Fruit fly (Drosophila melanogaster) whole organism, embryonic: ENCODE results near the gene Smox.

Source experiments
- CG10267 ChIP-seq: fragments of 200-800 bp; sonication (Bioruptor generic); optimal IDR thresholded peaks from 2 replicates; lab custom pipeline; 2018; ENCODE audit warnings: missing biosample characterization, mild to moderate bottlenecking, missing genetic modification characterization, moderate library complexity
- CG10431 ChIP-seq: fragments of 200-800 bp; sonication (Bioruptor generic); optimal IDR thresholded peaks from 3 replicates; lab custom pipeline; 2018; ENCODE audit warnings: missing biosample characterization, mild to moderate bottlenecking, missing genetic modification characterization
- CG15601 ChIP-seq: fragments of 200-800 bp; sonication (Bioruptor generic); optimal IDR thresholded peaks from 3 replicates; lab custom pipeline; 2019; ENCODE audit warnings: missing biosample characterization, mild to moderate bottlenecking, missing genetic modification characterization, moderate library complexity
- CG34376 ChIP-seq: fragments of 200-800 bp; sonication (Bioruptor generic); optimal IDR thresholded peaks from 2 replicates; lab custom pipeline; 2018; ENCODE audit warnings: missing biosample characterization, mild to moderate bottlenecking, missing genetic modification characterization
- CG5180 ChIP-seq: fragments of 200-800 bp; sonication (Bioruptor generic); optimal IDR thresholded peaks from 3 replicates; lab custom pipeline; 2017; ENCODE audit warnings: missing biosample characterization, missing genetic modification characterization, mild to moderate bottlenecking, moderate library complexity, missing genetic modification reagents
- CG6813 ChIP-seq: fragments of 200-800 bp; sonication (Bioruptor generic); optimal IDR thresholded peaks from 2 replicates; lab custom pipeline; 2017; ENCODE audit warnings: missing biosample characterization, missing genetic modification characterization, mild to moderate bottlenecking, moderate library complexity, missing genetic modification reagents
- CG7745 ChIP-seq: fragments of 200-800 bp; sonication (Bioruptor generic); optimal IDR thresholded peaks from 2 replicates; lab custom pipeline; 2018; ENCODE audit warnings: missing biosample characterization, mild to moderate bottlenecking, missing genetic modification characterization, moderate library complexity
- Deaf1 ChIP-seq: fragments of 200-800 bp; optimal IDR thresholded peaks from 3 replicates; lab custom pipeline; 2019; ENCODE audit warnings: missing biosample characterization, mild to moderate bottlenecking, missing genetic modification characterization, moderate library complexity
- ERR ChIP-seq: fragments of 200-800 bp; sonication (Bioruptor generic); optimal IDR thresholded peaks from 2 replicates; lab custom pipeline; 2016; ENCODE audit warnings: missing biosample characterization, missing genetic modification characterization
- Fer3 ChIP-seq: fragments of 200-800 bp; sonication (Bioruptor generic); optimal IDR thresholded peaks from 2 replicates; lab custom pipeline; 2018; ENCODE audit warnings: missing biosample characterization, mild to moderate bottlenecking, missing genetic modification characterization, moderate library complexity
- HmgD ChIP-seq: fragments of 200-800 bp; sonication (Bioruptor generic); optimal IDR thresholded peaks from 3 replicates; lab custom pipeline; 2016; ENCODE audit warnings: missing biosample characterization, missing genetic modification characterization
- Hr78 ChIP-seq, 2 experiments: fragments of 200-800 bp in 1 of 2; fragments of >200 bp in 1 of 2; sonication (Bioruptor generic) in 1 of 2; optimal IDR thresholded peaks; 2 replicates each; lab custom pipeline; 2017 to 2019; ENCODE audit warnings: missing biosample characterization in 2 of 2, missing genetic modification characterization in 2 of 2, mild to moderate bottlenecking in 1 of 2, moderate library complexity in 1 of 2
- Med ChIP-seq: fragments of 200-800 bp; sonication (Bioruptor generic); peaks from one replicate; lab custom pipeline; 2016; ENCODE audit warnings: missing biosample characterization, missing genetic modification characterization, mild to moderate bottlenecking, inconsistent platforms, moderate library complexity
- Pdp1 ChIP-seq, 2 experiments: fragments of 200-800 bp; sonication (Bioruptor generic); optimal IDR thresholded peaks; 3 replicates each; lab custom pipeline; 2016; ENCODE audit warnings: missing biosample characterization in 2 of 2, missing genetic modification characterization in 2 of 2, mild to moderate bottlenecking in 1 of 2, moderate library complexity in 1 of 2
- Sry-β ChIP-seq: fragments of 200-800 bp; sonication (Bioruptor generic); optimal IDR thresholded peaks from 2 replicates; lab custom pipeline; 2018; ENCODE audit warnings: missing biosample characterization, mild to moderate bottlenecking, missing genetic modification characterization, moderate library complexity
- Stat92E ChIP-seq, 3 experiments: fragments of >200 bp in 2 of 3; fragments of 200-800 bp in 1 of 3; sonication (Bioruptor generic) in 1 of 3; optimal IDR thresholded peaks; 2 replicates each; lab custom pipeline; 2017 to 2019; ENCODE audit warnings: missing biosample characterization in 3 of 3, missing genetic modification characterization in 3 of 3, mild to moderate bottlenecking in 1 of 3, moderate library complexity in 1 of 3
- Vsx1 ChIP-seq: fragments of 200-800 bp; sonication (Bioruptor generic); optimal IDR thresholded peaks from 2 replicates; lab custom pipeline; 2017; ENCODE audit warnings: missing biosample characterization, mild to moderate bottlenecking, missing genetic modification characterization, missing genetic modification reagents
- Xrp1 ChIP-seq: fragments of 200-800 bp; sonication (Bioruptor generic); IDR thresholded peaks from 2 replicates; pipeline ENCODE4 v1.3.6; 2022; ENCODE audit warnings: missing biosample characterization, missing genetic modification characterization
- bsh ChIP-seq, 2 experiments: fragments of 200-800 bp; sonication (Bioruptor generic); optimal IDR thresholded peaks; 2 replicates each; lab custom pipeline; 2017 to 2018; ENCODE audit warnings: mild to moderate bottlenecking in 2 of 2, missing biosample characterization in 2 of 2, missing genetic modification characterization in 2 of 2, moderate library complexity in 1 of 2
- cg ChIP-seq: fragments of 200-800 bp; sonication (Bioruptor generic); optimal IDR thresholded peaks from 3 replicates; lab custom pipeline; 2019; ENCODE audit warnings: missing biosample characterization, mild to moderate bottlenecking, missing genetic modification characterization, moderate library complexity
- chinmo ChIP-seq: fragments of 200-800 bp; sonication (Bioruptor generic); IDR thresholded peaks from 4 replicates; pipeline ENCODE4 v1.3.6; 2022; ENCODE audit warnings: missing biosample characterization, missing genetic modification characterization; ENCODE audit not compliant: partially characterized antibody
- cwo ChIP-seq: fragments of 200-800 bp; sonication (Bioruptor generic); optimal IDR thresholded peaks from 3 replicates; lab custom pipeline; 2017; ENCODE audit warnings: missing biosample characterization, missing genetic modification characterization, mild to moderate bottlenecking, moderate library complexity, missing genetic modification reagents
- exex ChIP-seq: fragments of 200-800 bp; sonication (Bioruptor generic); optimal IDR thresholded peaks from 4 replicates; lab custom pipeline; 2018; ENCODE audit warnings: missing biosample characterization, mild to moderate bottlenecking, missing genetic modification characterization, moderate library complexity
- fd64A ChIP-seq: fragments of 200-800 bp; sonication (Bioruptor generic); optimal IDR thresholded peaks from 3 replicates; lab custom pipeline; 2018; ENCODE audit warnings: missing biosample characterization, mild to moderate bottlenecking, missing genetic modification characterization
- grn ChIP-seq: fragments of 200-800 bp; sonication (Bioruptor generic); optimal IDR thresholded peaks from 3 replicates; lab custom pipeline; 2017; ENCODE audit warnings: missing biosample characterization, missing genetic modification characterization
- kah ChIP-seq: fragments of 200-800 bp; sonication (Bioruptor generic); optimal IDR thresholded peaks from 2 replicates; lab custom pipeline; 2018; ENCODE audit warnings: missing biosample characterization, mild to moderate bottlenecking, missing genetic modification characterization
- lab ChIP-seq: fragments of 200-800 bp; sonication (Bioruptor generic); optimal IDR thresholded peaks from 3 replicates; lab custom pipeline; 2017; ENCODE audit warnings: missing biosample characterization, missing genetic modification characterization, mild to moderate bottlenecking, moderate library complexity, missing genetic modification reagents
- lbe ChIP-seq: fragments of 200-800 bp; sonication (Bioruptor generic); optimal IDR thresholded peaks from 2 replicates; lab custom pipeline; 2016; ENCODE audit warnings: missing biosample characterization, mild to moderate bottlenecking, missing genetic modification characterization
- lola ChIP-seq, 3 experiments: fragments of >200 bp in 2 of 3; fragments of 200-800 bp in 1 of 3; sonication (Bioruptor generic) in 1 of 3; optimal IDR thresholded peaks; 2 replicates each; lab custom pipeline; 2017 to 2019; ENCODE audit warnings: missing biosample characterization in 3 of 3, missing genetic modification characterization in 3 of 3, mild to moderate bottlenecking in 1 of 3, moderate library complexity in 1 of 3
- mirr ChIP-seq: fragments of 200-800 bp; sonication (Bioruptor generic); optimal IDR thresholded peaks from 3 replicates; lab custom pipeline; 2018; ENCODE audit warnings: missing biosample characterization, mild to moderate bottlenecking, missing genetic modification characterization
- pum ChIP-seq: fragments of 200-800 bp; sonication (Bioruptor generic); optimal IDR thresholded peaks from 2 replicates; lab custom pipeline; 2016; ENCODE audit warnings: missing biosample characterization, missing genetic modification characterization
- salm ChIP-seq: fragments of 200-800 bp; sonication (Bioruptor generic); optimal IDR thresholded peaks from 2 replicates; lab custom pipeline; 2018; ENCODE audit warnings: missing biosample characterization, mild to moderate bottlenecking, missing genetic modification characterization
- sd ChIP-seq: fragments of 200-800 bp; sonication (Bioruptor generic); optimal IDR thresholded peaks from 3 replicates; lab custom pipeline; 2018; ENCODE audit warnings: missing biosample characterization, mild to moderate bottlenecking, missing genetic modification characterization, moderate library complexity
- sens ChIP-seq: fragments of 200-800 bp; sonication (Bioruptor generic); peaks from one replicate; lab custom pipeline; 2016; ENCODE audit warnings: missing biosample characterization, missing genetic modification characterization
- sqz ChIP-seq: fragments of 200-800 bp; sonication (Bioruptor generic); optimal IDR thresholded peaks from 3 replicates; lab custom pipeline; 2018; ENCODE audit warnings: missing biosample characterization, mild to moderate bottlenecking, missing genetic modification characterization
- sug ChIP-seq: fragments of 200-800 bp; optimal IDR thresholded peaks from 2 replicates; lab custom pipeline; 2019; ENCODE audit warnings: missing biosample characterization, mild to moderate bottlenecking, missing genetic modification characterization, moderate library complexity
- vnd ChIP-seq: fragments of 200-800 bp; sonication (Bioruptor generic); IDR thresholded peaks from 3 replicates; pipeline ENCODE4 v1.3.6; 2022; ENCODE audit warnings: missing biosample characterization, missing genetic modification characterization; ENCODE audit not compliant: partially characterized antibody
- z ChIP-seq: fragments of 200-800 bp; sonication (Bioruptor generic); IDR thresholded peaks from 3 replicates; pipeline ENCODE4 v1.3.6; 2022; ENCODE audit warnings: missing biosample characterization, missing genetic modification characterization

Smox gene

DNA sequence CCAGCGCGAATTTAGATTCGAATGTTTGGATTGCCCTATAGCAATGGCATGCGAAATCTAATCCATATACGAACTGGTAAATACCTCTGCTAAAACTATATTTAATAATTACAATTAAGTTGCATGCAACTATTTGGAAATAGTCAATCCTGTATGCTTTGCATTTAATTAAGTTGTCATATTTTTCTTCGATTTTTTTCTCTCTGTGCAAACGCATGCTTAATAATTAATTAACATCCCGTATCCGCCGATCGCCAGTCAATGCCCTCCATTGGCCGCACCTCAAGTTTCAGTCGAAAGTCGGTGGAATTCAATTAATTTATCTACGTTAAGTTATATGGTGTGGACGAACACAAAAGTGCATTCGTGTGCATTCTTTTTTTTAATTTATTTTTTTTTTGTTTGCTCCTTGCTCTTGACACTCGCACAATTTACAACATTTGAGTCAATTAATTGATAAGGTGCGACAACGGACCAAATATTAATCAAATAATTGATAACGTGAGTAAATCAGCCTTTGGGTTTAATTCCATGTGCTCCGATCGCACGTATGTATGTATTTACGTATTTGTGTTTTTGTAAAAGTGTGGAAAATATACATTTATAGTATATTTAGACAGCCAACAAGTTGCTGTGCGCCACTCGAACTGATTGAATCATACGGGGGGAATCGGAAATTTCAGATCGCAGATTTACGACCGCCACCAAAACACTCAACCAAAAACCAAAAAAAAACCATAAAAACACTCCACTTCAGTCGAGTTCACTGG lies 35.6 kb downstream of the Smox start:
- no peak for TF ChIP-seq lola (GFP tag; optimal IDR thresholded peaks at IDR 0.05; lab: Kevin White, UChicago)
- peak; percentile 15 for TF ChIP-seq lbe
- peak; percentile 79 for TF ChIP-seq sug (tag; lab: Kevin White, UChicago)
- peak in 1 of 2 experiments; percentile 9 for TF ChIP-seq bsh (GFP tag; optimal IDR thresholded peaks at IDR 0.05; lab: Kevin White, UChicago)
- peak; percentile 14 for TF ChIP-seq Deaf1
- no peak for TF ChIP-seq CG10267 (tag; lab: Kevin White, UChicago)
- peak in 1 of 2 experiments; percentile 53 for TF ChIP-seq Hr78 (GFP tag; optimal IDR thresholded peaks at IDR 0.05; lab: Kevin White, UChicago)
- peak; percentile 89 for TF ChIP-seq grn (GFP tag; lab: Kevin White, UChicago)
- TF ChIP-seq ERR (GFP tag; lab: Kevin White, UChicago), result no peak
- TF ChIP-seq CG6813 (GFP tag; lab: Kevin White, UChicago), result peak; percentile 37
- TF ChIP-seq cg (GFP tag; lab: Kevin White, UChicago), result peak; percentile 35
- peak; percentile 67 for TF ChIP-seq sens (GFP tag; lab: Kevin White, UChicago)
- peak; percentile 70 for TF ChIP-seq CG34376 (GFP tag; lab: Kevin White, UChicago)
- TF ChIP-seq Pdp1 (GFP tag; optimal IDR thresholded peaks at IDR 0.05; lab: Kevin White, UChicago), result peak in 1 of 2 experiments; percentile 50
- peak; percentile 54 for TF ChIP-seq salm
- TF ChIP-seq pum, result no peak
- TF ChIP-seq fd64A (GFP tag; lab: Kevin White, UChicago), result peak; percentile 0
- peak; percentile 53 for TF ChIP-seq sqz
- TF ChIP-seq CG10431 (GFP tag; lab: Kevin White, UChicago), result peak; percentile 4
- peak; percentile 12 for TF ChIP-seq cwo (GFP tag; lab: Kevin White, UChicago)
- 0 out of 4 replicates have a peak, but pooled peaks have one; percentile 14 for TF ChIP-seq chinmo (GFP tag; lab: Robert Waterston, UW)
- TF ChIP-seq Stat92E (GFP tag; optimal IDR thresholded peaks at IDR 0.05; lab: Kevin White, UChicago), result no peak
- TF ChIP-seq Vsx1, result peak; percentile 14
- TF ChIP-seq Sry-β, result no peak
- TF ChIP-seq CG5180 (GFP tag; lab: Kevin White, UChicago), result peak; percentile 67
- peak; percentile 34 for TF ChIP-seq lab
- TF ChIP-seq HmgD (GFP tag; lab: Kevin White, UChicago), result no peak
- TF ChIP-seq Med (GFP tag; lab: Kevin White, UChicago), result peak; percentile 32
- peak; percentile 92 for TF ChIP-seq exex
- TF ChIP-seq CG15601 (tag; lab: Kevin White, UChicago), result peak; percentile 10
- TF ChIP-seq kah (GFP tag; lab: Kevin White, UChicago), result peak; percentile 31
- TF ChIP-seq sd (tag; lab: Kevin White, UChicago), result peak; percentile 32
- 0 out of 2 replicates have a peak, but pooled peaks have one; percentile 7 for TF ChIP-seq Xrp1 (GFP tag; lab: Robert Waterston, UW)
- TF ChIP-seq CG7745 (tag; lab: Kevin White, UChicago), result peak; percentile 95
- TF ChIP-seq vnd (GFP tag; lab: Robert Waterston, UW), result peak; percentile 52; the same call in 2 of the 3 replicates
- TF ChIP-seq mirr (GFP tag; lab: Kevin White, UChicago), result peak; percentile 73
- peak; percentile 80 for TF ChIP-seq z (GFP tag; lab: Robert Waterston, UW)
- TF ChIP-seq Fer3, result no peak
